Fruit fly (Drosophila melanogaster): ENCODE results near the gene Npc2h.
A peak's percentile ranks its signal among the peaks of the same experiment; 100 is the strongest.

Gene Npc2h

dm6 chr3R:30709270-30709669, 36.8 kb downstream of the Npc2h start (continued):
- TF ChIP-seq Sry-δ (GFP tag; optimal IDR thresholded peaks at IDR 0.05), result no peak
- no peak for TF ChIP-seq CG31365 (tag; optimal IDR thresholded peaks at IDR 0.05)
- TF ChIP-seq Chrac-16 (GFP tag; optimal IDR thresholded peaks at IDR 0.05), result peak; percentile 11
- TF ChIP-seq CG8089 (GFP tag; optimal IDR thresholded peaks at IDR 0.05), result no peak
- TF ChIP-seq row (GFP tag; IDR thresholded peaks at IDR 0.05), result peak; percentile 57; the same call in 2 of the 3 replicates
- no peak for TF ChIP-seq CG1647 (GFP tag; optimal IDR thresholded peaks at IDR 0.05)
- TF ChIP-seq vnd (GFP tag; IDR thresholded peaks at IDR 0.05; ENCODE audit: partially characterized antibody), result no peak
- TF ChIP-seq B-H1 (GFP tag; IDR thresholded peaks at IDR 0.05), result no peak
- TF ChIP-seq Adf1 (GFP tag; IDR thresholded peaks at IDR 0.05), result no peak
- peak; percentile 29 for TF ChIP-seq CG11504 (tag; optimal IDR thresholded peaks at IDR 0.05)
- no peak for TF ChIP-seq CG10654 (GFP tag; optimal IDR thresholded peaks at IDR 0.05)
- no peak for TF ChIP-seq CG14014 (GFP tag; IDR thresholded peaks at IDR 0.05)
- no peak for TF ChIP-seq Spps (tag; optimal IDR thresholded peaks at IDR 0.05)
- no peak for TF ChIP-seq bigmax (GFP tag; optimal IDR thresholded peaks at IDR 0.05)
- no peak for TF ChIP-seq C15 (GFP tag; IDR thresholded peaks at IDR 0.05)
- no peak for TF ChIP-seq kah (GFP tag; optimal IDR thresholded peaks at IDR 0.05)
- TF ChIP-seq gfzf (GFP tag; optimal IDR thresholded peaks at IDR 0.05), result no peak
- no peak for TF ChIP-seq jing (GFP tag; optimal IDR thresholded peaks at IDR 0.05)
- no peak for TF ChIP-seq mld (GFP tag; IDR thresholded peaks at IDR 0.05; ENCODE audit: partially characterized antibody)
- TF ChIP-seq CG15073 (GFP tag; optimal IDR thresholded peaks at IDR 0.05), result no peak
- no peak for TF ChIP-seq Deaf1 (tag; optimal IDR thresholded peaks at IDR 0.05)
- TF ChIP-seq CG4820 (GFP tag; optimal IDR thresholded peaks at IDR 0.05), result peak; percentile 3
- TF ChIP-seq gem (tag; optimal IDR thresholded peaks at IDR 0.05), result peak; percentile 11
- TF ChIP-seq lola (GFP tag; optimal IDR thresholded peaks at IDR 0.05), result no peak
- no peak for TF ChIP-seq cg (GFP tag; optimal IDR thresholded peaks at IDR 0.05)
- TF ChIP-seq ara (GFP tag; IDR thresholded peaks at IDR 0.05), result peak; percentile 41; the same call in 1 of the 2 replicates
- TF ChIP-seq sc (optimal IDR thresholded peaks at IDR 0.05), result no peak
- no peak for TF ChIP-seq sc (GFP tag; optimal IDR thresholded peaks at IDR 0.05)
- TF ChIP-seq CG12219 (GFP tag; optimal IDR thresholded peaks at IDR 0.05), result no peak
- no peak for TF ChIP-seq CG6683 (GFP tag; optimal IDR thresholded peaks at IDR 0.05)
- no peak for TF ChIP-seq wor (GFP tag; IDR thresholded peaks at IDR 0.05)
- TF ChIP-seq grau (tag; optimal IDR thresholded peaks at IDR 0.05), result peak; percentile 12
- no peak for TF ChIP-seq Drgx (GFP tag; IDR thresholded peaks at IDR 0.05)
- TF ChIP-seq CG7556 (GFP tag; optimal IDR thresholded peaks at IDR 0.05), result peak; percentile 6
- no peak for TF ChIP-seq schlank (tag; optimal IDR thresholded peaks at IDR 0.05)
- TF ChIP-seq ERR (GFP tag; optimal IDR thresholded peaks at IDR 0.05), result no peak
- TF ChIP-seq psq (GFP tag; optimal IDR thresholded peaks at IDR 0.05), result no peak
- TF ChIP-seq ro (GFP tag; IDR thresholded peaks at IDR 0.05), result no peak
- TF ChIP-seq maf-S (GFP tag; optimal IDR thresholded peaks at IDR 0.05), result no peak
- TF ChIP-seq CG14965 (GFP tag; optimal IDR thresholded peaks at IDR 0.05; ENCODE audit: borderline replicate concordance), result no peak
- TF ChIP-seq CG12236 (GFP tag; optimal IDR thresholded peaks at IDR 0.05), result no peak
- TF ChIP-seq fd102C (GFP tag; optimal IDR thresholded peaks at IDR 0.05), result no peak
- no peak for TF ChIP-seq CG17802 (tag; optimal IDR thresholded peaks at IDR 0.05)
- no peak for TF ChIP-seq CG2116 (GFP tag; optimal IDR thresholded peaks at IDR 0.05)
- no peak for TF ChIP-seq gcm (GFP tag; optimal IDR thresholded peaks at IDR 0.05)
- TF ChIP-seq Hmx (GFP tag; optimal IDR thresholded peaks at IDR 0.05), result no peak
- TF ChIP-seq Sry-β (GFP tag; optimal IDR thresholded peaks at IDR 0.05), result no peak
- no peak for TF ChIP-seq Rx (GFP tag; IDR thresholded peaks at IDR 0.05)
- 0 out of 2 replicates have a peak, but pooled peaks have one; percentile 13 for TF ChIP-seq CG4404 (GFP tag; IDR thresholded peaks at IDR 0.05)
- no peak for TF ChIP-seq pum (GFP tag; optimal IDR thresholded peaks at IDR 0.05)
- TF ChIP-seq al (GFP tag; IDR thresholded peaks at IDR 0.05), result no peak
- TF ChIP-seq E2f1 (GFP tag; IDR thresholded peaks at IDR 0.05), result no peak

All from whole organism, embryonic.